Worm (Caenorhabditis elegans) whole organism, L1 larva: Measurements from ENCODE around the gene F58G1.7.

Experiments used
- C16A3.4 ChIP-seq: fragments of 150-350 bp; optimal IDR thresholded peaks from 2 replicates; lab custom pipeline; 2014; ENCODE audit warnings: missing biosample characterization, missing genetic modification characterization
- C34B4.2 ChIP-seq: sonication (generic microtip); optimal IDR thresholded peaks from 2 replicates; lab custom pipeline; 2017; ENCODE audit warnings: mild to moderate bottlenecking, missing genetic modification characterization, missing compliant biosample characterization
- Y116A8C.19 ChIP-seq: sonication (generic microtip); optimal IDR thresholded peaks from 2 replicates; lab custom pipeline; 2016; ENCODE audit warnings: missing compliant biosample characterization, missing genetic modification characterization, borderline replicate concordance
- aly-2 ChIP-seq: fragments of 150-350 bp; optimal IDR thresholded peaks from 2 replicates; lab custom pipeline; 2014; ENCODE audit warnings: missing biosample characterization, missing genetic modification characterization
- ama-1 ChIP-seq: fragments of 150-350 bp; optimal IDR thresholded peaks from 2 replicates; lab custom pipeline; 2014
- blmp-1 ChIP-seq: fragments of 150-350 bp; optimal IDR thresholded peaks from 2 replicates; lab custom pipeline; 2014; ENCODE audit warnings: missing biosample characterization, missing genetic modification characterization
- ceh-63 ChIP-seq: fragments of 200-800 bp; sonication (Bioruptor generic); optimal IDR thresholded peaks from 2 replicates; lab custom pipeline; 2018; ENCODE audit warnings: mild to moderate bottlenecking, missing genetic modification characterization, missing compliant biosample characterization
- dpl-1 ChIP-seq, 3 experiments: fragments of 150-350 bp in 2 of 3; sonication (generic microtip) in 1 of 3; optimal IDR thresholded peaks; 2 replicates each; lab custom pipeline; 2014 to 2017; ENCODE audit warnings: missing biosample characterization in 3 of 3, missing genetic modification characterization in 3 of 3, missing genetic modification reagents in 3 of 3
- efl-1 ChIP-seq, 4 experiments: fragments of 150-350 bp; optimal IDR thresholded peaks in 3 of 4; peaks in 1 of 4; 1 replicate in 1 of 4; 2 replicates in 3 of 4; lab custom pipeline; 2014; ENCODE audit warnings: missing biosample characterization in 2 of 4, missing genetic modification characterization in 2 of 4, missing genetic modification reagents in 2 of 4
- efl-3 ChIP-seq: fragments of 200-800 bp; sonication (Bioruptor generic); optimal IDR thresholded peaks from 2 replicates; lab custom pipeline; 2018; ENCODE audit warnings: mild to moderate bottlenecking, missing genetic modification characterization, missing compliant biosample characterization
- egl-13 ChIP-seq: sonication (generic microtip); optimal IDR thresholded peaks from 2 replicates; lab custom pipeline; 2016; ENCODE audit warnings: missing genotype, missing genetic modification reagents, missing genetic modification characterization, missing compliant biosample characterization
- elt-3 ChIP-seq, 6 experiments: fragments of 150-350 bp in 1 of 6; sonication (generic microtip); optimal IDR thresholded peaks; 2 replicates each; lab custom pipeline; 2017 to 2018; ENCODE audit warnings: missing biosample characterization in 6 of 6, missing genetic modification characterization in 6 of 6, inconsistent platforms in 1 of 6
- fkh-4 ChIP-seq: sonication (generic microtip); optimal IDR thresholded peaks from 2 replicates; lab custom pipeline; 2016; ENCODE audit warnings: missing compliant biosample characterization, missing genetic modification characterization, borderline replicate concordance
- fos-1 ChIP-seq: fragments of 150-350 bp; optimal IDR thresholded peaks from 2 replicates; lab custom pipeline; 2014; ENCODE audit warnings: missing biosample characterization, missing genetic modification characterization
- hlh-17 ChIP-seq: fragments of 200-800 bp; sonication (Bioruptor generic); optimal IDR thresholded peaks from 2 replicates; lab custom pipeline; 2018; ENCODE audit warnings: missing genetic modification characterization, mild to moderate bottlenecking, missing compliant biosample characterization, moderate library complexity, borderline replicate concordance
- hpl-2 ChIP-seq: fragments of 150-350 bp; optimal IDR thresholded peaks from 2 replicates; lab custom pipeline; 2014; ENCODE audit warnings: missing biosample characterization, missing genetic modification reagents, missing genetic modification characterization
- isw-1 ChIP-seq: fragments of 200-800 bp; sonication (Bioruptor generic); IDR thresholded peaks from 2 replicates; pipeline ENCODE4 v1.3.6; 2022; ENCODE audit warnings: missing genetic modification characterization, missing compliant biosample characterization
- lin-14 ChIP-seq: fragments of 200-800 bp; sonication (Bioruptor generic); optimal IDR thresholded peaks from 2 replicates; lab custom pipeline; 2018; ENCODE audit warnings: mild to moderate bottlenecking, missing genetic modification characterization, moderate library complexity, missing compliant biosample characterization
- lin-15B ChIP-seq: fragments of 150-350 bp; sonication (generic microtip); optimal IDR thresholded peaks from 3 replicates; lab custom pipeline; 2014; ENCODE audit warnings: missing biosample characterization, missing genetic modification characterization
- lin-39 ChIP-seq: fragments of 150-350 bp; optimal IDR thresholded peaks from 2 replicates; lab custom pipeline; 2014; ENCODE audit warnings: missing biosample characterization, missing genetic modification reagents, missing genetic modification characterization
- lir-3 ChIP-seq: sonication (generic microtip); optimal IDR thresholded peaks from 2 replicates; lab custom pipeline; 2016; ENCODE audit warnings: mild to moderate bottlenecking, missing genetic modification characterization, moderate library complexity, missing compliant biosample characterization; ENCODE audit not compliant: poor library complexity
- lsy-2 ChIP-seq, 2 experiments: fragments of 150-350 bp; optimal IDR thresholded peaks; 2 replicates each; lab custom pipeline; 2014; ENCODE audit warnings: missing biosample characterization in 2 of 2, missing genetic modification characterization in 2 of 2
- mef-2 ChIP-seq: fragments of 150-350 bp; optimal IDR thresholded peaks from 2 replicates; lab custom pipeline; 2014; ENCODE audit warnings: missing biosample characterization, missing genetic modification characterization
- nhr-20 ChIP-seq: sonication (generic microtip); optimal IDR thresholded peaks from 2 replicates; lab custom pipeline; 2016; ENCODE audit warnings: mild to moderate bottlenecking, missing genetic modification characterization, missing compliant biosample characterization
- nhr-47 ChIP-seq: sonication (generic microtip); optimal IDR thresholded peaks from 2 replicates; lab custom pipeline; 2016; ENCODE audit warnings: mild to moderate bottlenecking, missing genetic modification characterization, moderate library complexity, missing compliant biosample characterization
- nhr-85 ChIP-seq: sonication (generic microtip); peaks from one replicate; lab custom pipeline; 2016; ENCODE audit warnings: missing genetic modification characterization, inconsistent platforms, missing compliant biosample characterization
- rnt-1 ChIP-seq: sonication (generic microtip); optimal IDR thresholded peaks from 2 replicates; lab custom pipeline; 2016; ENCODE audit warnings: mild to moderate bottlenecking, missing genetic modification characterization, moderate library complexity, missing compliant biosample characterization
- snu-23 ChIP-seq: sonication (generic microtip); optimal IDR thresholded peaks from 2 replicates; lab custom pipeline; 2016; ENCODE audit warnings: missing genetic modification characterization, missing compliant biosample characterization
- sptf-1 ChIP-seq: fragments of 150-350 bp; optimal IDR thresholded peaks from 2 replicates; lab custom pipeline; 2014; ENCODE audit warnings: missing biosample characterization, missing genetic modification characterization
- sup-37 ChIP-seq: fragments of 200-800 bp; sonication (Bioruptor generic); optimal IDR thresholded peaks from 2 replicates; lab custom pipeline; 2018; ENCODE audit warnings: mild to moderate bottlenecking, missing genetic modification characterization, missing compliant biosample characterization
- swsn-7 ChIP-seq: sonication (generic microtip); optimal IDR thresholded peaks from 2 replicates; lab custom pipeline; 2016; ENCODE audit warnings: missing genetic modification characterization, missing compliant biosample characterization
- tbx-2 ChIP-seq: sonication (generic microtip); optimal IDR thresholded peaks from 2 replicates; lab custom pipeline; 2016; ENCODE audit warnings: missing genetic modification characterization, missing compliant biosample characterization
- tlp-1 ChIP-seq: fragments of 150-350 bp; optimal IDR thresholded peaks from 2 replicates; lab custom pipeline; 2014; ENCODE audit warnings: missing biosample characterization, missing genetic modification characterization
- unc-130 ChIP-seq: fragments of 150-350 bp; optimal IDR thresholded peaks from 2 replicates; lab custom pipeline; 2017; ENCODE audit warnings: missing biosample characterization, missing genetic modification characterization, inconsistent platforms
- unc-62 ChIP-seq: fragments of 150-350 bp; optimal IDR thresholded peaks from 2 replicates; lab custom pipeline; 2014; ENCODE audit warnings: missing biosample characterization, missing genetic modification reagents, missing genetic modification characterization
- unc-86 ChIP-seq: sonication (generic microtip); optimal IDR thresholded peaks from 2 replicates; lab custom pipeline; 2016; ENCODE audit warnings: missing genetic modification characterization, missing compliant biosample characterization
- vab-15 ChIP-seq: sonication (generic microtip); optimal IDR thresholded peaks from 2 replicates; lab custom pipeline; 2017; ENCODE audit warnings: missing genotype, mild to moderate bottlenecking, missing genetic modification characterization, missing compliant biosample characterization
- zag-1 ChIP-seq: fragments of 150-350 bp; optimal IDR thresholded peaks from 2 replicates; lab custom pipeline; 2014; ENCODE audit warnings: missing biosample characterization, missing genetic modification characterization
- ztf-11 ChIP-seq, 2 experiments: sonication (generic microtip); optimal IDR thresholded peaks; 2 replicates each; lab custom pipeline; 2016 to 2017; ENCODE audit warnings: missing genetic modification characterization in 2 of 2, missing biosample characterization in 1 of 2, missing compliant biosample characterization in 1 of 2

The F58G1.7 gene

ce11 chrII:12992193-12992592 is 44.1 kb upstream of the F58G1.7 start:
- no peak for TF ChIP-seq ceh-63 (GFP tag; lab: Kevin White, UChicago)

DNA sequence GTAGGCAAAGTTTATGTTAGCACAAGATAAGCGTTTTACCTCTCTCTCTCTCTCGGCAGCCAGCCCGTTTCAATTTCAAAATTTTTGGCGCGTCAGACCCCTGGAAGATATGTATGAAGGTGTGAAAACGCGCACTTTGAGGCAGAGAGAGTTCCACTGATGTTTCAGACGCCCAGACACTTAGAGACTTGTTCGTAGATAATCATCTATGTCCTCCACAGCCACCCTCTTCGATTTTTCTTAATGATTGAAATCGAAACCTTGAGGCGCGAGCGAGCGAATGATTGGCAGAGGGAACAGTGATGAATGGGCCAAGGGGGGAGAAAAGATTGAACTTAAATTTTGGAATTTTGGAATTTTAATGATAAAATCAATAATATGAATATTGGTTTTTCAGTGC is 43.5 kb upstream of the F58G1.7 start:
- no peak for TF ChIP-seq isw-1
- TF ChIP-seq lir-3 (tag; lab: Kevin White, UChicago), result no peak
- no peak for TF ChIP-seq Y116A8C.19 (tag; lab: Kevin White, UChicago)
- no peak for TF ChIP-seq tbx-2 (tag; lab: Kevin White, UChicago)
- TF ChIP-seq vab-15 (tag; lab: Kevin White, UChicago), result no peak
- TF ChIP-seq tlp-1 (tag; lab: Kevin White, UChicago), result no peak
- TF ChIP-seq hpl-2, result no peak
- no peak for TF ChIP-seq nhr-20
- no peak for TF ChIP-seq fkh-4 (tag; lab: Kevin White, UChicago)
- TF ChIP-seq sptf-1 (tag; lab: Kevin White, UChicago), result no peak
- no peak for TF ChIP-seq elt-3 (tag; optimal IDR thresholded peaks at IDR 0.05; lab: Kevin White, UChicago)
- TF ChIP-seq rnt-1 (tag; lab: Kevin White, UChicago), result peak; percentile 22
- TF ChIP-seq nhr-85 (tag; lab: Kevin White, UChicago), result peak; percentile 90
- TF ChIP-seq sup-37 (GFP tag; lab: Kevin White, UChicago), result no peak
- no peak for TF ChIP-seq efl-3
- TF ChIP-seq dpl-1 (GFP tag; optimal IDR thresholded peaks at IDR 0.05; lab: Kevin White, UChicago), result no peak
- peak; percentile 31 for TF ChIP-seq blmp-1 (tag; lab: Kevin White, UChicago)
- TF ChIP-seq fos-1 (tag; lab: Kevin White, UChicago), result no peak
- no peak for TF ChIP-seq C16A3.4
- no peak for TF ChIP-seq unc-130 (tag; lab: Kevin White, UChicago)
- no peak for TF ChIP-seq unc-62
- no peak for TF ChIP-seq mef-2 (tag; lab: Kevin White, UChicago)
- TF ChIP-seq efl-1 (optimal IDR thresholded peaks at IDR 0.05; lab: Kevin White, UChicago), result no peak
- TF ChIP-seq efl-1 (GFP tag; optimal IDR thresholded peaks at IDR 0.05 in 1 of 2; lab: Kevin White, UChicago), result peak in 1 of 2 experiments; percentile 49
- no peak for TF ChIP-seq lin-15B (tag; lab: Kevin White, UChicago)
- no peak for TF ChIP-seq swsn-7 (tag; lab: Kevin White, UChicago)
- no peak for TF ChIP-seq lin-39
- no peak for TF ChIP-seq C34B4.2 (tag; lab: Kevin White, UChicago)
- TF ChIP-seq nhr-47 (tag; lab: Kevin White, UChicago), result no peak
- TF ChIP-seq lsy-2 (tag; optimal IDR thresholded peaks at IDR 0.05; lab: Kevin White, UChicago), result no peak
- no peak for TF ChIP-seq zag-1 (tag; lab: Kevin White, UChicago)
- TF ChIP-seq lin-14, result peak; percentile 62
- TF ChIP-seq aly-2 (tag; lab: Kevin White, UChicago), result no peak
- no peak for TF ChIP-seq hlh-17 (GFP tag; lab: Kevin White, UChicago)
- TF ChIP-seq ama-1 (lab: Kevin White, UChicago), result no peak
- TF ChIP-seq snu-23 (GFP tag; lab: Kevin White, UChicago), result no peak

DNA sequence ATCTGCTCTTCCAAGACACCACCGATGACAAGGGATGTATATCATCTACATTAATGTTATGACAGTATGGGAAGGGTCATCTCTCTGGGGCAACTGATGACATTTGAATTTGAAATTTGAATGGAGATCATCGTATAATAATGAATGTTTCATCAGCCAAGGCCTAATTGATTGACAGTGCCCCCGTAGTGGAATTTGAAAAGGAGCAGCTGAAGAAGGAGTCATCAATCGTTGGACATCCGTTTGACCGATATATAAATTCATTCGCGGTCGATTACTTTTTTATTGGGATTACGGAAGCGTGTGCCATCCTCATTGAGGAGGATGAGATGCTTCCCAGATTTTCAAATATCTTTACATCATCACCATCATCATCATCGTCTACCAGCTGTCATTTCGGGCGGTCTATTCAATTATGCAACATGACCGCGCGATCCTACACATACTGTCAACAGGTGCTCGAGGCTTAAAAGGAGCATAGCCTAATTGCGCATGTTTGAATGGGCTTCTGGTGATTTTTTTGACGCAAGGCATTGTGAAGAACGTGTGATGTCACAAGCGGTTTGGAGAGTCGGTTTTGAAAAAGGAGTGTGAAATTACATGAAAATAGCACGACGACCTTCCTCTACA is 43.0 kb upstream of the F58G1.7 start:
- TF ChIP-seq ztf-11 (tag; optimal IDR thresholded peaks at IDR 0.05; lab: Kevin White, UChicago) (peak in 1 of 2 experiments; percentile 68), egl-13 (tag; lab: Kevin White, UChicago) (no peak), unc-86 (tag; lab: Kevin White, UChicago) (peak; percentile 22)
- TF ChIP-seq, all 84 proteins: peak for 2
